Fruit fly (Drosophila melanogaster) whole organism, embryonic: ENCODE results near the gene Rab18.
A peak's percentile ranks its signal among the peaks of the same experiment; 100 is the strongest.

Experiments used
- Aef1 ChIP-seq: fragments of 200-800 bp; sonication (Bioruptor generic); IDR thresholded peaks from 3 replicates; pipeline ENCODE4 v1.3.6; 2022; ENCODE audit warnings: missing biosample characterization, missing genetic modification characterization
- C15 ChIP-seq: fragments of 200-800 bp; sonication (Bioruptor generic); IDR thresholded peaks from 3 replicates; pipeline ENCODE4 v1.3.6; 2022; ENCODE audit warnings: missing biosample characterization, missing genetic modification characterization
- CG1024 ChIP-seq: fragments of 200-800 bp; sonication (Bioruptor generic); IDR thresholded peaks from 2 replicates; pipeline ENCODE4 v1.3.6; 2022; ENCODE audit warnings: missing biosample characterization, missing genetic modification characterization
- CG10274 ChIP-seq: fragments of 200-800 bp; sonication (Bioruptor generic); optimal IDR thresholded peaks from 3 replicates; lab custom pipeline; 2017; ENCODE audit warnings: missing biosample characterization, mild to moderate bottlenecking, missing genetic modification characterization
- CG10462 ChIP-seq: fragments of 200-800 bp; sonication (Bioruptor generic); optimal IDR thresholded peaks from 2 replicates; lab custom pipeline; 2016; ENCODE audit warnings: missing biosample characterization, missing genetic modification characterization
- CG11456 ChIP-seq: fragments of 200-800 bp; sonication (Bioruptor generic); IDR thresholded peaks from 3 replicates; pipeline ENCODE4 v1.3.6; 2022; ENCODE audit warnings: missing biosample characterization, missing genetic modification characterization
- CG12659 ChIP-seq: fragments of 200-800 bp; sonication (Bioruptor generic); optimal IDR thresholded peaks from 3 replicates; lab custom pipeline; 2017; ENCODE audit warnings: mild to moderate bottlenecking, missing biosample characterization, missing genetic modification reagents, missing genetic modification characterization
- CG15269 ChIP-seq: fragments of 200-800 bp; sonication (Bioruptor generic); optimal IDR thresholded peaks from 2 replicates; lab custom pipeline; 2018; ENCODE audit warnings: missing biosample characterization, mild to moderate bottlenecking, missing genetic modification characterization, moderate library complexity
- CG1529 ChIP-seq: fragments of 200-800 bp; sonication (Bioruptor generic); optimal IDR thresholded peaks from 3 replicates; lab custom pipeline; 2018; ENCODE audit warnings: missing biosample characterization, missing genetic modification characterization
- CG16863 ChIP-seq: fragments of 200-800 bp; sonication (Bioruptor generic); optimal IDR thresholded peaks from 3 replicates; lab custom pipeline; 2016; ENCODE audit warnings: missing biosample characterization, missing genetic modification characterization
- CG17385 ChIP-seq: fragments of 200-800 bp; sonication (Bioruptor generic); optimal IDR thresholded peaks from 3 replicates; lab custom pipeline; 2018; ENCODE audit warnings: missing biosample characterization, mild to moderate bottlenecking, missing genetic modification characterization
- CG2202 ChIP-seq: fragments of 200-800 bp; sonication (Bioruptor generic); optimal IDR thresholded peaks from 2 replicates; lab custom pipeline; 2018; ENCODE audit warnings: missing biosample characterization, mild to moderate bottlenecking, missing genetic modification characterization
- CG2678 ChIP-seq: fragments of 200-800 bp; sonication (Bioruptor generic); optimal IDR thresholded peaks from 3 replicates; lab custom pipeline; 2019; ENCODE audit warnings: missing biosample characterization, mild to moderate bottlenecking, missing genetic modification characterization, moderate library complexity
- CG34422 ChIP-seq: fragments of 200-800 bp; sonication (Bioruptor generic); IDR thresholded peaks from 3 replicates; pipeline ENCODE4 v1.3.6; 2022; ENCODE audit warnings: missing biosample characterization, missing genetic modification characterization
- CG3847 ChIP-seq: fragments of 200-800 bp; sonication (Bioruptor generic); IDR thresholded peaks from 2 replicates; pipeline ENCODE4 v1.3.6; 2022; ENCODE audit warnings: missing biosample characterization, missing genetic modification characterization
- CG4617 ChIP-seq: fragments of 200-800 bp; sonication (Bioruptor generic); optimal IDR thresholded peaks from 3 replicates; lab custom pipeline; 2016; ENCODE audit warnings: missing biosample characterization, missing genetic modification characterization, borderline replicate concordance
- CG6765 ChIP-seq: fragments of 200-800 bp; sonication (Bioruptor generic); optimal IDR thresholded peaks from 3 replicates; lab custom pipeline; 2017; ENCODE audit warnings: missing biosample characterization, mild to moderate bottlenecking, missing genetic modification characterization
- CG7556 ChIP-seq: fragments of 200-800 bp; sonication (Bioruptor generic); optimal IDR thresholded peaks from 2 replicates; lab custom pipeline; 2017; ENCODE audit warnings: missing biosample characterization, mild to moderate bottlenecking, missing genetic modification characterization
- CG8290 ChIP-seq, 3 experiments: fragments of 200-800 bp; sonication (Bioruptor generic); optimal IDR thresholded peaks; 2 replicates each; lab custom pipeline; 2016 to 2019; ENCODE audit warnings: missing biosample characterization in 3 of 3, missing genetic modification characterization in 3 of 3, mild to moderate bottlenecking in 2 of 3, moderate library complexity in 1 of 3
- CG9727 ChIP-seq: fragments of 200-800 bp; sonication (Bioruptor generic); optimal IDR thresholded peaks from 3 replicates; lab custom pipeline; 2017; ENCODE audit warnings: missing biosample characterization, mild to moderate bottlenecking, missing genetic modification characterization
- CG9797 ChIP-seq: fragments of 200-800 bp; sonication (Bioruptor generic); optimal IDR thresholded peaks from 3 replicates; lab custom pipeline; 2018; ENCODE audit warnings: missing biosample characterization, mild to moderate bottlenecking, missing genetic modification characterization
- CHES-1-like ChIP-seq: fragments of 200-800 bp; sonication (Bioruptor generic); optimal IDR thresholded peaks from 2 replicates; lab custom pipeline; 2016; ENCODE audit warnings: missing biosample characterization, missing genetic modification characterization
- D ChIP-seq, 2 experiments: fragments of 200-800 bp in 1 of 2; fragments of >200 bp in 1 of 2; sonication (Bioruptor generic) in 1 of 2; optimal IDR thresholded peaks; 2 replicates in 1 of 2; 3 replicates in 1 of 2; lab custom pipeline; 2017; ENCODE audit warnings: mild to moderate bottlenecking in 1 of 2, missing biosample characterization in 1 of 2, missing genetic modification characterization in 1 of 2, missing genetic modification reagents in 1 of 2
- Lpt ChIP-seq: fragments of >200 bp; optimal IDR thresholded peaks from 2 replicates; lab custom pipeline; 2018; ENCODE audit warnings: missing biosample characterization, missing genetic modification characterization
- MTF-1 ChIP-seq: fragments of 200-800 bp; sonication (Bioruptor generic); optimal IDR thresholded peaks from 2 replicates; lab custom pipeline; 2018; ENCODE audit warnings: missing biosample characterization, mild to moderate bottlenecking, missing genetic modification characterization, borderline replicate concordance
- NC2α ChIP-seq: fragments of 200-800 bp; sonication (Bioruptor generic); optimal IDR thresholded peaks from 2 replicates; lab custom pipeline; 2016; ENCODE audit warnings: missing biosample characterization, missing genetic modification characterization
- Nf-YA ChIP-seq: fragments of 200-800 bp; sonication (Bioruptor generic); IDR thresholded peaks from 2 replicates; pipeline ENCODE4 v1.3.6; 2022; ENCODE audit warnings: missing biosample characterization, missing genetic modification characterization
- Taf1 ChIP-seq: fragments of 200-800 bp; sonication (Bioruptor generic); IDR thresholded peaks from 2 replicates; pipeline ENCODE4 v1.3.6; 2022; ENCODE audit warnings: missing biosample characterization, missing genetic modification characterization
- Usf ChIP-seq: fragments of 200-800 bp; sonication (Bioruptor generic); optimal IDR thresholded peaks from 2 replicates; lab custom pipeline; 2017; ENCODE audit warnings: missing genotype, missing biosample characterization, missing genetic modification characterization
- YL-1 ChIP-seq: fragments of 200-800 bp; sonication (Bioruptor generic); optimal IDR thresholded peaks from 3 replicates; lab custom pipeline; 2017; ENCODE audit warnings: missing biosample characterization, mild to moderate bottlenecking, missing genetic modification characterization
- ato ChIP-seq: fragments of 200-800 bp; sonication (Bioruptor generic); IDR thresholded peaks from 2 replicates; pipeline ENCODE4 v1.3.6; 2022; ENCODE audit warnings: missing biosample characterization, missing genetic modification characterization; ENCODE audit not compliant: partially characterized antibody
- bsh ChIP-seq, 2 experiments: fragments of 200-800 bp; sonication (Bioruptor generic); optimal IDR thresholded peaks; 2 replicates each; lab custom pipeline; 2017 to 2018; ENCODE audit warnings: mild to moderate bottlenecking in 2 of 2, missing biosample characterization in 2 of 2, missing genetic modification characterization in 2 of 2, moderate library complexity in 1 of 2
- cg ChIP-seq: fragments of 200-800 bp; sonication (Bioruptor generic); optimal IDR thresholded peaks from 3 replicates; lab custom pipeline; 2019; ENCODE audit warnings: missing biosample characterization, mild to moderate bottlenecking, missing genetic modification characterization, moderate library complexity
- dmrt99B ChIP-seq: fragments of 200-800 bp; sonication (Bioruptor generic); optimal IDR thresholded peaks from 2 replicates; lab custom pipeline; 2018; ENCODE audit warnings: missing biosample characterization, mild to moderate bottlenecking, missing genetic modification characterization, moderate library complexity
- dysf ChIP-seq: fragments of 200-800 bp; sonication (Bioruptor generic); IDR thresholded peaks from 3 replicates; pipeline ENCODE4 v1.3.6; 2022; ENCODE audit warnings: missing biosample characterization, missing genetic modification characterization
- gt ChIP-seq: fragments of 200-800 bp; sonication (Bioruptor generic); IDR thresholded peaks from 2 replicates; pipeline ENCODE4 v1.3.6; 2022; ENCODE audit warnings: missing biosample characterization, missing genetic modification characterization
- h ChIP-seq: fragments of >200 bp; optimal IDR thresholded peaks from 2 replicates; lab custom pipeline; 2017
- kah ChIP-seq: fragments of 200-800 bp; sonication (Bioruptor generic); optimal IDR thresholded peaks from 2 replicates; lab custom pipeline; 2018; ENCODE audit warnings: missing biosample characterization, mild to moderate bottlenecking, missing genetic modification characterization
- lola ChIP-seq, 3 experiments: fragments of >200 bp in 2 of 3; fragments of 200-800 bp in 1 of 3; sonication (Bioruptor generic) in 1 of 3; optimal IDR thresholded peaks; 2 replicates each; lab custom pipeline; 2017 to 2019; ENCODE audit warnings: missing biosample characterization in 3 of 3, missing genetic modification characterization in 3 of 3, mild to moderate bottlenecking in 1 of 3, moderate library complexity in 1 of 3
- otp ChIP-seq: fragments of 200-800 bp; sonication (Bioruptor generic); IDR thresholded peaks from 3 replicates; pipeline ENCODE4, ENCODE4 v1.3.6; 2022; ENCODE audit warnings: missing biosample characterization, missing genetic modification characterization
- pho ChIP-seq: fragments of 200-800 bp; sonication (Bioruptor generic); optimal IDR thresholded peaks from 2 replicates; lab custom pipeline; 2016; ENCODE audit warnings: missing biosample characterization, missing genetic modification characterization
- pita ChIP-seq: fragments of 200-800 bp; sonication (Bioruptor generic); optimal IDR thresholded peaks from 2 replicates; lab custom pipeline; 2017; ENCODE audit warnings: missing biosample characterization, mild to moderate bottlenecking, missing genetic modification characterization
- pzg ChIP-seq: fragments of 200-800 bp; sonication (Bioruptor generic); optimal IDR thresholded peaks from 3 replicates; lab custom pipeline; 2018; ENCODE audit warnings: missing biosample characterization, mild to moderate bottlenecking, missing genetic modification characterization, moderate library complexity
- sug ChIP-seq: fragments of 200-800 bp; optimal IDR thresholded peaks from 2 replicates; lab custom pipeline; 2019; ENCODE audit warnings: missing biosample characterization, mild to moderate bottlenecking, missing genetic modification characterization, moderate library complexity
- tap ChIP-seq: fragments of 200-800 bp; optimal IDR thresholded peaks from 3 replicates; lab custom pipeline; 2019; ENCODE audit warnings: missing biosample characterization, mild to moderate bottlenecking, missing genetic modification characterization, moderate library complexity
- tll ChIP-seq, 2 experiments: fragments of 200-800 bp in 1 of 2; fragments of >200 bp in 1 of 2; sonication (Bioruptor generic) in 1 of 2; optimal IDR thresholded peaks; 2 replicates each; lab custom pipeline; 2017 to 2019; ENCODE audit warnings: missing biosample characterization in 2 of 2, missing genetic modification characterization in 2 of 2, mild to moderate bottlenecking in 1 of 2, moderate library complexity in 1 of 2
- toy ChIP-seq: fragments of 200-800 bp; sonication (Bioruptor generic); IDR thresholded peaks from 2 replicates; pipeline ENCODE4 v1.3.6; 2022; ENCODE audit warnings: missing biosample characterization, missing genetic modification characterization
- vfl ChIP-seq: fragments of 200-800 bp; sonication (Bioruptor generic); optimal IDR thresholded peaks from 2 replicates; lab custom pipeline; 2016; ENCODE audit warnings: missing biosample characterization, missing genetic modification characterization
- vvl ChIP-seq: fragments of 200-800 bp; sonication (Bioruptor generic); IDR thresholded peaks from 2 replicates; pipeline ENCODE4 v1.3.6; 2022; ENCODE audit warnings: missing biosample characterization, missing genetic modification characterization
- wek ChIP-seq: fragments of 200-800 bp; sonication (Bioruptor generic); optimal IDR thresholded peaks from 3 replicates; lab custom pipeline; 2018; ENCODE audit warnings: missing biosample characterization, mild to moderate bottlenecking, missing genetic modification characterization, moderate library complexity

Gene Rab18

DNA sequence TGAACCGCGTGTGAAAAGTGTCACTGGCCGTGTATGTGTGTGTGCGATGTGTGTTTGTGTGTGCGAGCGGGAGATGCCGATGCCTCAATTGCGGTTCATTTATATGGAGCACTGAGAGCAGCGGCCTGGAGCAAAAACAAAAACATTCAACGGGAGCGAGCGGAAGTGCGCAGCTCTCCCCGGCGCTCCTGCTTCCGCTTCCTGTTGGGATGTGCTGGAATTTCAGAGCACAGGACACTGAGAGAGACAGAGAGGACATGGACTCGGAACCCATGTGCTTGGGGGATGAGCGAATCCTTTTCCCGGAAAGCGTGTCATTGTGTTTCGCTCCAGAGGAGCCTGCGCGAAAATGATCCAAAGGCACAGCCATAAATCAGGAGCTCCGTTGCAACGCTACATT is 7.4 kb downstream of the Rab18 start (continued):
- TF ChIP-seq CG34422 (GFP tag; lab: Robert Waterston, UW) (0 out of 3 replicates have a peak, but pooled peaks have one; percentile 11), tap (no peak), lola (GFP tag; optimal IDR thresholded peaks at IDR 0.05; lab: Kevin White, UChicago) (no peak), CG2678 (peak; percentile 20), CG8290 (GFP tag; optimal IDR thresholded peaks at IDR 0.05; lab: Kevin White, UChicago) (no peak), CG8290 (tag; optimal IDR thresholded peaks at IDR 0.05; lab: Kevin White, UChicago) (peak in 1 of 2 experiments; percentile 53), pita (no peak), CG3847 (no peak), pho (GFP tag; lab: Kevin White, UChicago) (no peak), h (no peak), otp (0 out of 3 replicates have a peak, but pooled peaks have one; percentile 27), C15 (GFP tag; lab: Robert Waterston, UW) (no peak), sug (tag; lab: Kevin White, UChicago) (no peak), CG9727 (peak; percentile 21), vvl (peak; percentile 46; the same call in 1 of the 2 replicates), CG10274 (GFP tag; lab: Kevin White, UChicago) (no peak), tll (GFP tag; optimal IDR thresholded peaks at IDR 0.05; lab: Kevin White, UChicago) (no peak), wek (GFP tag; lab: Kevin White, UChicago) (peak; percentile 39), CG17385 (GFP tag; lab: Kevin White, UChicago) (peak; percentile 41), Lpt (no peak), CG2202 (no peak), cg (GFP tag; lab: Kevin White, UChicago) (peak; percentile 21), CG1024 (no peak), dysf (no peak), Usf (no peak), Taf1 (GFP tag; lab: Robert Waterston, UW) (no peak), CG9797 (GFP tag; lab: Kevin White, UChicago) (no peak), CG16863 (GFP tag; lab: Kevin White, UChicago) (no peak), CG6765 (GFP tag; lab: Kevin White, UChicago) (peak; percentile 72), dmrt99B (peak; percentile 14), MTF-1 (peak; percentile 46), bsh (GFP tag; optimal IDR thresholded peaks at IDR 0.05; lab: Kevin White, UChicago) (no peak), gt (GFP tag; lab: Robert Waterston, UW) (no peak), CHES-1-like (no peak), YL-1 (GFP tag; lab: Kevin White, UChicago) (peak; percentile 29), CG10462 (no peak), CG12659 (GFP tag; lab: Kevin White, UChicago) (no peak), CG4617 (GFP tag; lab: Kevin White, UChicago) (no peak), kah (no peak), Aef1 (no peak), CG11456 (GFP tag; lab: Robert Waterston, UW) (0 out of 3 replicates have a peak, but pooled peaks have one; percentile 8), CG7556 (no peak), ato (GFP tag; lab: Robert Waterston, UW) (no peak), D (optimal IDR thresholded peaks at IDR 0.05; lab: Kevin White, UChicago) (no peak), D (GFP tag; optimal IDR thresholded peaks at IDR 0.05; lab: Kevin White, UChicago) (no peak), NC2α (no peak), toy (GFP tag; lab: Robert Waterston, UW) (no peak), CG1529 (GFP tag; lab: Kevin White, UChicago) (no peak), pzg (peak; percentile 0), vfl (GFP tag; lab: Kevin White, UChicago) (no peak), Nf-YA (GFP tag; lab: Robert Waterston, UW) (no peak), CG15269 (peak; percentile 32)
